Worm (Caenorhabditis elegans) whole organism, L4/young adult: ENCODE measurements around the gene btf-1.

Experiments used
- W03F9.2 ChIP-seq: fragments of 150-350 bp; optimal IDR thresholded peaks from 2 replicates; lab custom pipeline; 2014; ENCODE audit warnings: missing biosample characterization, missing genetic modification characterization
- him-1 ChIP-seq: sonication (generic microtip); optimal IDR thresholded peaks from 2 replicates; lab custom pipeline; 2016; ENCODE audit warnings: missing genotype, missing genetic modification reagents, missing genetic modification characterization, missing compliant biosample characterization

DNA sequence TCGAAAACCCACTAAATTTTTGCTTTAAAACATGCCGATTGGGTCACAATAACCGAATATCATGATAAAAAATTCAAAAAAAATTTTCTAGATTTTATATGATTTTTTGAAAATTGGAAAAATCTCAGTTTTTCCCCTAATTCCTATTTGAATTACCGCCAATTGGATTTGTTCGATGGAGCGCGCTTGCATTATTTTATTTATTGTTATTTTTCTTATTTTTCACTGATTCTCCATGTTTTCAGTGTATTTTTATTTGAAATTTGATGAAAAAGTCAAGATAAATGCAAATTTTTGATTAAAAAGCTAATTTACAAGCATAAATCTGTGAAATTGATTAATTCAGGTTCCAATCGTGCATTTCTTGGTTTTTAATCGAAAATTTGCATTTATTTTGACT, 11.9 kb upstream of the btf-1 start:
- no peak for TF ChIP-seq him-1 (tag; lab: Kevin White, UChicago)
- no peak for TF ChIP-seq W03F9.2 (tag; lab: Kevin White, UChicago)
